Worm (Caenorhabditis elegans) whole organism, young adult: Measurements from ENCODE around the gene cest-4.

ENCODE experiments used
- D2030.7 ChIP-seq: fragments of 200-800 bp; sonication (Bioruptor generic); IDR thresholded peaks from 2 replicates; pipeline ENCODE4 v1.3.6; 2022; ENCODE audit warnings: missing genetic modification reagents, missing genetic modification characterization, missing compliant biosample characterization
- K12H6.12 ChIP-seq: fragments of 200-800 bp; sonication (Bioruptor generic); optimal IDR thresholded peaks from 2 replicates; lab custom pipeline; 2018; ENCODE audit warnings: mild to moderate bottlenecking, missing genetic modification characterization, missing compliant biosample characterization
- aptf-3 ChIP-seq: fragments of 200-800 bp; sonication (Bioruptor generic); IDR thresholded peaks from 2 replicates; pipeline ENCODE4 v1.3.6; 2022; ENCODE audit warnings: missing genetic modification characterization, missing compliant biosample characterization
- dpl-1 ChIP-seq: fragments of 150-350 bp; optimal IDR thresholded peaks from 2 replicates; lab custom pipeline; 2014; ENCODE audit warnings: missing biosample characterization, missing genetic modification reagents, missing genetic modification characterization
- ets-4 ChIP-seq: fragments of 200-800 bp; sonication (Bioruptor generic); optimal IDR thresholded peaks from 2 replicates; lab custom pipeline; 2018; ENCODE audit warnings: mild to moderate bottlenecking, missing genetic modification characterization, missing compliant biosample characterization
- fkh-3 ChIP-seq: sonication (generic microtip); optimal IDR thresholded peaks from 2 replicates; lab custom pipeline; 2016; ENCODE audit warnings: mild to moderate bottlenecking, missing genetic modification characterization, missing compliant biosample characterization
- hmg-20 ChIP-seq: fragments of 200-800 bp; sonication (Bioruptor generic); IDR thresholded peaks from 2 replicates; pipeline ENCODE4 v1.3.6; 2022; ENCODE audit warnings: missing genetic modification reagents, missing genetic modification characterization, missing compliant biosample characterization
- mcd-1 ChIP-seq: fragments of 200-800 bp; sonication (Bioruptor generic); IDR thresholded peaks from 2 replicates; pipeline ENCODE4 v1.3.6; 2022; ENCODE audit warnings: missing genetic modification reagents, missing genetic modification characterization, missing compliant biosample characterization
- mxl-1 ChIP-seq: sonication (generic microtip); optimal IDR thresholded peaks from 2 replicates; lab custom pipeline; 2016; ENCODE audit warnings: missing genetic modification characterization, missing compliant biosample characterization
- nfya-1 ChIP-seq: sonication (generic microtip); optimal IDR thresholded peaks from 2 replicates; lab custom pipeline; 2017; ENCODE audit warnings: antibody characterized with exemption, missing compliant biosample characterization, missing genetic modification characterization, borderline replicate concordance; ENCODE audit not compliant: insufficient read depth
- tbx-9 ChIP-seq: sonication (generic microtip); optimal IDR thresholded peaks from 2 replicates; lab custom pipeline; 2016; ENCODE audit warnings: borderline replicate concordance, missing genetic modification characterization, inconsistent platforms, missing compliant biosample characterization
- unc-130 ChIP-seq: sonication (generic microtip); optimal IDR thresholded peaks from 2 replicates; lab custom pipeline; 2016; ENCODE audit warnings: missing genetic modification reagents, missing genetic modification characterization, missing compliant biosample characterization
- unc-62 ChIP-seq: fragments of 150-350 bp; optimal IDR thresholded peaks from 2 replicates; lab custom pipeline; 2014; ENCODE audit warnings: missing biosample characterization, missing genetic modification reagents, missing genetic modification characterization
- ztf-3 ChIP-seq: fragments of 200-800 bp; sonication (Bioruptor generic); optimal IDR thresholded peaks from 2 replicates; lab custom pipeline; 2018; ENCODE audit warnings: mild to moderate bottlenecking, missing genetic modification characterization, missing compliant biosample characterization

DNA sequence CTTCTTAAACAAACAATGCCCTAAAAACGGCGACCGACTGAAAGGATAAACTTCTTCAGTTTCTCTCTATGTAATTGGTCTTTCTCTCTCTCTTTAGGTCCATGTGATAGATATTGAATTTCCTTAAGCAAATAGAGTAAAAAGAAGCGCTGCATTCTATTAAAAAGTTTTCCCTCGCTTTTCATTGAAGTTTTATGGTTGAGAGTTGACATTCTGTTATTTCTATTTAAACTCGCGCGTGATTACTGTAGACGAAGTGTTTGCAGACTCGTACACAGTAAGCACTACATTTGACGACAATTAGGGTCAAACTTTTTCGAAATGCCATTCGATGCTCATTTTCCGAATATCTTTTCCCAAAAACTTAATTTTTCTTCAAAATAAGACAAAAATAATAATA, 25.0 kb downstream of the cest-4 start:
- TF ChIP-seq ztf-3 (GFP tag; lab: Kevin White, UChicago) (no peak), dpl-1 (GFP tag; lab: Kevin White, UChicago) (peak; percentile 34), K12H6.12 (no peak), aptf-3 (GFP tag; lab: Robert Waterston, UW) (no peak), mxl-1 (tag; lab: Kevin White, UChicago) (no peak), nfya-1 (no peak), unc-62 (GFP tag; lab: Kevin White, UChicago) (no peak), tbx-9 (tag; lab: Kevin White, UChicago) (no peak), fkh-3 (tag; lab: Kevin White, UChicago) (no peak), mcd-1 (GFP tag; lab: Robert Waterston, UW) (no peak), ets-4 (GFP tag; lab: Kevin White, UChicago) (no peak), D2030.7 (GFP tag; lab: Robert Waterston, UW) (0 out of 2 replicates have a peak, but pooled peaks have one; percentile 19), unc-130 (GFP tag; lab: Kevin White, UChicago) (peak; percentile 32), hmg-20 (GFP tag; lab: Robert Waterston, UW) (no peak)
